Fruit fly (Drosophila melanogaster) whole organism, embryonic: ENCODE data around the gene RpLP1.
A peak's percentile ranks its signal among the peaks of the same experiment; 100 is the strongest.

ENCODE experiments used
- CG10431 ChIP-seq: fragments of 200-800 bp; sonication (Bioruptor generic); optimal IDR thresholded peaks from 3 replicates; lab custom pipeline; 2018; ENCODE audit warnings: missing biosample characterization, mild to moderate bottlenecking, missing genetic modification characterization
- CG10543 ChIP-seq: fragments of 200-800 bp; sonication (Bioruptor generic); optimal IDR thresholded peaks from 3 replicates; lab custom pipeline; 2017; ENCODE audit warnings: missing biosample characterization, mild to moderate bottlenecking, missing genetic modification characterization, moderate library complexity
- CG10654 ChIP-seq: fragments of 200-800 bp; sonication (Bioruptor generic); optimal IDR thresholded peaks from 2 replicates; lab custom pipeline; 2016; ENCODE audit warnings: missing biosample characterization, missing genetic modification characterization
- CG10959 ChIP-seq: fragments of 200-800 bp; sonication (Bioruptor generic); IDR thresholded peaks from 2 replicates; pipeline ENCODE4 v1.3.6; 2022; ENCODE audit warnings: missing biosample characterization, missing genetic modification characterization
- CG11504 ChIP-seq: fragments of 200-800 bp; sonication (Bioruptor generic); optimal IDR thresholded peaks from 3 replicates; lab custom pipeline; 2019; ENCODE audit warnings: missing biosample characterization, mild to moderate bottlenecking, missing genetic modification characterization, moderate library complexity
- CG12219 ChIP-seq: fragments of 200-800 bp; sonication (Bioruptor generic); optimal IDR thresholded peaks from 3 replicates; lab custom pipeline; 2018; ENCODE audit warnings: missing biosample characterization, mild to moderate bottlenecking, missing genetic modification characterization
- CG13424 ChIP-seq: fragments of 200-800 bp; sonication (Bioruptor generic); optimal IDR thresholded peaks from 2 replicates; lab custom pipeline; 2019; ENCODE audit warnings: missing biosample characterization, mild to moderate bottlenecking, missing genetic modification characterization, moderate library complexity
- CG1647 ChIP-seq: fragments of 200-800 bp; sonication (Bioruptor generic); optimal IDR thresholded peaks from 3 replicates; lab custom pipeline; 2016; ENCODE audit warnings: missing biosample characterization, missing genetic modification characterization
- CG17385 ChIP-seq: fragments of 200-800 bp; sonication (Bioruptor generic); optimal IDR thresholded peaks from 3 replicates; lab custom pipeline; 2018; ENCODE audit warnings: missing biosample characterization, mild to moderate bottlenecking, missing genetic modification characterization
- CG17612 ChIP-seq: fragments of 200-800 bp; sonication (Bioruptor generic); IDR thresholded peaks from 2 replicates; pipeline ENCODE4 v1.3.6; 2022; ENCODE audit warnings: missing biosample characterization, missing genetic modification characterization
- CG2875 ChIP-seq: fragments of 200-800 bp; sonication (Bioruptor generic); optimal IDR thresholded peaks from 2 replicates; lab custom pipeline; 2017; ENCODE audit warnings: missing biosample characterization, mild to moderate bottlenecking, missing genetic modification characterization, missing genetic modification reagents
- CG3838 ChIP-seq: fragments of 200-800 bp; sonication (Bioruptor generic); optimal IDR thresholded peaks from 3 replicates; lab custom pipeline; 2016; ENCODE audit warnings: missing biosample characterization, missing genetic modification characterization
- CG5953 ChIP-seq: fragments of 200-800 bp; sonication (Bioruptor generic); IDR thresholded peaks from 2 replicates; pipeline ENCODE4 v1.3.6; 2022; ENCODE audit warnings: missing biosample characterization, missing genetic modification characterization
- CG7745 ChIP-seq: fragments of 200-800 bp; sonication (Bioruptor generic); optimal IDR thresholded peaks from 2 replicates; lab custom pipeline; 2018; ENCODE audit warnings: missing biosample characterization, mild to moderate bottlenecking, missing genetic modification characterization, moderate library complexity
- CG9609 ChIP-seq: fragments of 200-800 bp; sonication (Bioruptor generic); optimal IDR thresholded peaks from 3 replicates; lab custom pipeline; 2016; ENCODE audit warnings: missing biosample characterization, missing genetic modification characterization
- ERR ChIP-seq: fragments of 200-800 bp; sonication (Bioruptor generic); optimal IDR thresholded peaks from 2 replicates; lab custom pipeline; 2016; ENCODE audit warnings: missing biosample characterization, missing genetic modification characterization
- HLHmδ ChIP-seq: fragments of 200-800 bp; sonication (Bioruptor generic); optimal IDR thresholded peaks from 2 replicates; lab custom pipeline; 2018; ENCODE audit warnings: missing biosample characterization, mild to moderate bottlenecking, missing genetic modification characterization, moderate library complexity
- Lhr ChIP-seq: fragments of 200-800 bp; sonication (Bioruptor generic); optimal IDR thresholded peaks from 3 replicates; lab custom pipeline; 2017; ENCODE audit warnings: mild to moderate bottlenecking, missing biosample characterization, missing genetic modification reagents, missing genetic modification characterization
- NFAT ChIP-seq: fragments of 200-800 bp; sonication (Bioruptor generic); IDR thresholded peaks from 2 replicates; pipeline ENCODE4 v1.3.6; 2022; ENCODE audit warnings: missing biosample characterization, missing genetic modification characterization
- NK7.1 ChIP-seq: fragments of 200-800 bp; sonication (Bioruptor generic); optimal IDR thresholded peaks from 3 replicates; lab custom pipeline; 2016; ENCODE audit warnings: missing biosample characterization, missing genetic modification characterization
- Nf-YB ChIP-seq: fragments of 200-800 bp; sonication (Bioruptor generic); optimal IDR thresholded peaks from 3 replicates; lab custom pipeline; 2019; ENCODE audit warnings: missing biosample characterization, mild to moderate bottlenecking, missing genetic modification characterization, moderate library complexity
- Optix ChIP-seq: fragments of 200-800 bp; sonication (Bioruptor generic); IDR thresholded peaks from 3 replicates; pipeline ENCODE4 v1.3.6; 2022; ENCODE audit warnings: missing biosample characterization, missing genetic modification characterization
- Stat92E ChIP-seq, 3 experiments: fragments of >200 bp in 2 of 3; fragments of 200-800 bp in 1 of 3; sonication (Bioruptor generic) in 1 of 3; optimal IDR thresholded peaks; 2 replicates each; lab custom pipeline; 2017 to 2019; ENCODE audit warnings: missing biosample characterization in 3 of 3, missing genetic modification characterization in 3 of 3, mild to moderate bottlenecking in 1 of 3, moderate library complexity in 1 of 3
- Xbp1 ChIP-seq: fragments of 200-800 bp; sonication (Bioruptor generic); optimal IDR thresholded peaks from 3 replicates; lab custom pipeline; 2016; ENCODE audit warnings: missing biosample characterization, mild to moderate bottlenecking, missing genetic modification characterization
- amos ChIP-seq: fragments of 200-800 bp; sonication (Bioruptor generic); IDR thresholded peaks from 2 replicates; pipeline ENCODE4 v1.3.6; 2022; ENCODE audit warnings: missing biosample characterization, missing genetic modification characterization; ENCODE audit not compliant: partially characterized antibody
- ase ChIP-seq: fragments of 200-800 bp; sonication (Bioruptor generic); IDR thresholded peaks from 3 replicates; pipeline ENCODE4 v1.3.6; 2022; ENCODE audit warnings: missing biosample characterization, missing genetic modification characterization
- ato ChIP-seq: fragments of 200-800 bp; sonication (Bioruptor generic); IDR thresholded peaks from 2 replicates; pipeline ENCODE4 v1.3.6; 2022; ENCODE audit warnings: missing biosample characterization, missing genetic modification characterization; ENCODE audit not compliant: partially characterized antibody
- cg ChIP-seq: fragments of 200-800 bp; sonication (Bioruptor generic); optimal IDR thresholded peaks from 3 replicates; lab custom pipeline; 2019; ENCODE audit warnings: missing biosample characterization, mild to moderate bottlenecking, missing genetic modification characterization, moderate library complexity
- ci ChIP-seq: fragments of 200-800 bp; sonication (Bioruptor generic); IDR thresholded peaks from 3 replicates; pipeline ENCODE4 v1.3.6; 2022; ENCODE audit warnings: missing biosample characterization, missing genetic modification characterization
- fd102C ChIP-seq: fragments of 200-800 bp; sonication (Bioruptor generic); optimal IDR thresholded peaks from 2 replicates; lab custom pipeline; 2018; ENCODE audit warnings: missing biosample characterization, mild to moderate bottlenecking, missing genetic modification characterization, moderate library complexity
- fd96Cb ChIP-seq: fragments of 200-800 bp; sonication (Bioruptor generic); optimal IDR thresholded peaks from 2 replicates; lab custom pipeline; 2018; ENCODE audit warnings: missing biosample characterization, mild to moderate bottlenecking, missing genetic modification characterization, moderate library complexity
- gce ChIP-seq: fragments of 200-800 bp; sonication (Bioruptor generic); IDR thresholded peaks from 3 replicates; pipeline ENCODE4 v1.3.6; 2022; ENCODE audit warnings: missing biosample characterization, missing genetic modification characterization
- hkb ChIP-seq, 2 experiments: fragments of 200-800 bp in 1 of 2; fragments of >200 bp in 1 of 2; sonication (Bioruptor generic) in 1 of 2; IDR thresholded peaks in 1 of 2; optimal IDR thresholded peaks in 1 of 2; 2 replicates each; pipeline versions ENCODE4 v1.3.6 to Lab custom; 2017 to 2022; ENCODE audit warnings: missing biosample characterization in 1 of 2, missing genetic modification characterization in 1 of 2
- lilli ChIP-seq: fragments of 200-800 bp; sonication (Bioruptor generic); optimal IDR thresholded peaks from 3 replicates; lab custom pipeline; 2016; ENCODE audit warnings: missing biosample characterization, missing genetic modification characterization
- pnt ChIP-seq: fragments of 200-800 bp; sonication (Bioruptor generic); optimal IDR thresholded peaks from 3 replicates; lab custom pipeline; 2016; ENCODE audit warnings: missing biosample characterization, missing genetic modification characterization
- prd ChIP-seq, 3 experiments: fragments of >200 bp in 2 of 3; fragments of 200-800 bp in 1 of 3; sonication (Bioruptor generic) in 1 of 3; optimal IDR thresholded peaks in 2 of 3; IDR thresholded peaks in 1 of 3; 2 replicates in 2 of 3; 3 replicates in 1 of 3; pipeline versions ENCODE4 v1.3.6 to Lab custom; 2017 to 2022; ENCODE audit warnings: missing biosample characterization in 1 of 3, missing genetic modification characterization in 1 of 3
- run ChIP-seq: fragments of 200-800 bp; sonication (Bioruptor generic); optimal IDR thresholded peaks from 3 replicates; lab custom pipeline; 2018; ENCODE audit warnings: missing biosample characterization, mild to moderate bottlenecking, missing genetic modification characterization
- sens ChIP-seq: fragments of 200-800 bp; sonication (Bioruptor generic); peaks from one replicate; lab custom pipeline; 2016; ENCODE audit warnings: missing biosample characterization, missing genetic modification characterization
- seq ChIP-seq: fragments of 200-800 bp; sonication (Bioruptor generic); IDR thresholded peaks from 2 replicates; pipeline ENCODE4 v1.3.6; 2022; ENCODE audit warnings: missing biosample characterization, missing genetic modification characterization
- sim ChIP-seq: fragments of 200-800 bp; sonication (Bioruptor generic); IDR thresholded peaks from 2 replicates; pipeline ENCODE4 v1.3.6; 2022; ENCODE audit warnings: missing biosample characterization, missing genetic modification characterization
- sna ChIP-seq: fragments of 200-800 bp; sonication (Bioruptor generic); IDR thresholded peaks from 2 replicates; pipeline ENCODE4 v1.3.6; 2022; ENCODE audit warnings: missing biosample characterization, missing genetic modification characterization; ENCODE audit not compliant: partially characterized antibody
- stwl ChIP-seq: fragments of 200-800 bp; sonication (Bioruptor generic); optimal IDR thresholded peaks from 3 replicates; lab custom pipeline; 2018; ENCODE audit warnings: missing biosample characterization, mild to moderate bottlenecking, missing genetic modification characterization, moderate library complexity
- toy ChIP-seq: fragments of 200-800 bp; sonication (Bioruptor generic); IDR thresholded peaks from 2 replicates; pipeline ENCODE4 v1.3.6; 2022; ENCODE audit warnings: missing biosample characterization, missing genetic modification characterization
- trem ChIP-seq: fragments of 200-800 bp; optimal IDR thresholded peaks from 3 replicates; lab custom pipeline; 2019; ENCODE audit warnings: missing biosample characterization, mild to moderate bottlenecking, missing genetic modification characterization, moderate library complexity
- ttk ChIP-seq: fragments of 200-800 bp; sonication (Bioruptor generic); IDR thresholded peaks from 2 replicates; pipeline ENCODE4 v2.1.2; 2022; ENCODE audit warnings: missing biosample characterization, missing genetic modification characterization
- tx ChIP-seq: fragments of 200-800 bp; sonication (Bioruptor generic); optimal IDR thresholded peaks from 2 replicates; lab custom pipeline; 2016; ENCODE audit warnings: missing biosample characterization, missing genetic modification characterization
- zfh2 ChIP-seq: fragments of 200-800 bp; sonication (Bioruptor generic); optimal IDR thresholded peaks from 2 replicates; lab custom pipeline; 2016; ENCODE audit warnings: missing biosample characterization, missing genetic modification characterization

Gene RpLP1

DNA sequence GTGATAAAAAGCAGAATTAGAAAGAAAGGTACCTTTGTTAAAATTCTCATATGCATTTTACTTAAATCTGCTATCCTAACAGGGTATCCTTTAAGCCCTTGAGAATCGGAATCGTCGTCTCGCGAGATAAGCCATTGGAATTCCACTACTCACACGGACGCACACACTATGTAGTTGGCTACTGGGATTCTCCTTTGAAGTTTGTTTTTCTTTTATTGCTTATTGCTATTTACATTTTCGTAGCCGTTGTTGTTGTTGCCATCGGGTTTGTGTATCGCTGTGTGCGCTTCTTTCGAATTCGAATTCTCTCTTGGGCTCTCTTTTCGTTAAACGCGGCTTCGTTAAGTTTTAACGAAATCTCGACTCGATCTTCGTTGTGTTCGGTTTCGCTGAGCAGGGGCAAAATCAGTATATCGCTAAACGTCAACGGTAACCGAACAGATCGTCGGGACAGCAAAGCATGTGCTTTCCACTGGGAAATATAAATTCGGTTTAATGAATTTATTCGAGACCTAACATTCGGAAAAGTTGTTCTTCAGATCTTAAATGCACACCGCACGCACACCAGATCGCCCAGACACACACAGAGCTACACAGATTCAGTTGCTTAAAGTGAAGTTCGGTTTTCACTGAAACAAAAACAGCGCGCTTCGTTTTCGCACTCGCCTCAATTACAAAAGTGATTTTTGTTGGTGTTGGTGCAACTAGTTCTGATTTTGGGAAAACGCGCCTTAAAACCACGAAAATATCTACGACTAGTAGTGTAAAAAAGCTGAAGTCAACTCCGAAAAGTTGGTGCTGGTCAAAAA is 11.3 kb downstream of the RpLP1 start, which contains the start of gene ex (continued):
- TF ChIP-seq ci (peak; percentile 88), CG1647 (GFP tag; lab: Kevin White, UChicago) (no peak), gce (GFP tag; lab: Robert Waterston, UW) (peak; percentile 58; the same call in 1 of the 3 replicates), ttk (GFP tag; lab: Robert Waterston, UW) (no peak), CG5953 (GFP tag; lab: Robert Waterston, UW) (no peak), pnt (GFP tag; lab: Kevin White, UChicago) (peak; percentile 9), Xbp1 (GFP tag; lab: Kevin White, UChicago) (no peak), ato (GFP tag; lab: Robert Waterston, UW) (peak; percentile 48; the same call in 1 of the 2 replicates), fd96Cb (tag; lab: Kevin White, UChicago) (no peak), CG10543 (GFP tag; lab: Kevin White, UChicago) (peak; percentile 74), hkb (optimal IDR thresholded peaks at IDR 0.05; lab: Kevin White, UChicago) (no peak), hkb (GFP tag; IDR thresholded peaks at IDR 0.05; lab: Robert Waterston, UW) (peak; percentile 81), NK7.1 (GFP tag; lab: Kevin White, UChicago) (peak; percentile 13), stwl (tag; lab: Kevin White, UChicago) (no peak), CG13424 (tag; lab: Kevin White, UChicago) (peak; percentile 65), CG11504 (tag; lab: Kevin White, UChicago) (peak; percentile 51), Lhr (peak; percentile 27), toy (GFP tag; lab: Robert Waterston, UW) (no peak), CG9609 (GFP tag; lab: Kevin White, UChicago) (no peak), cg (peak; percentile 59), amos (GFP tag; lab: Robert Waterston, UW) (peak; percentile 24; the same call in 1 of the 2 replicates), sim (0 out of 2 replicates have a peak, but pooled peaks have one; percentile 7), CG10959 (GFP tag; lab: Robert Waterston, UW) (no peak), run (peak; percentile 26), seq (no peak; the same call in 1 of the 2 replicates), prd (optimal IDR thresholded peaks at IDR 0.05; lab: Kevin White, UChicago) (no peak), prd (GFP tag; IDR thresholded peaks at IDR 0.05; lab: Robert Waterston, UW) (no peak), CG7745 (peak; percentile 67), zfh2 (GFP tag; lab: Kevin White, UChicago) (no peak), CG10431 (GFP tag; lab: Kevin White, UChicago) (peak; percentile 66), fd102C (peak; percentile 61), trem (tag; lab: Kevin White, UChicago) (peak; percentile 30), CG17385 (GFP tag; lab: Kevin White, UChicago) (peak; percentile 52), tx (GFP tag; lab: Kevin White, UChicago) (no peak), sens (GFP tag; lab: Kevin White, UChicago) (peak; percentile 92), NFAT (GFP tag; lab: Robert Waterston, UW) (no peak), lilli (GFP tag; lab: Kevin White, UChicago) (peak; percentile 15), CG12219 (GFP tag; lab: Kevin White, UChicago) (peak; percentile 81), HLHmδ (GFP tag; lab: Kevin White, UChicago) (no peak), CG10654 (GFP tag; lab: Kevin White, UChicago) (peak; percentile 9), ERR (GFP tag; lab: Kevin White, UChicago) (peak; percentile 25), CG17612 (GFP tag; lab: Robert Waterston, UW) (no peak), sna (GFP tag; lab: Robert Waterston, UW) (no peak), Optix (GFP tag; lab: Robert Waterston, UW) (no peak), ase (GFP tag; lab: Robert Waterston, UW) (no peak), CG2875 (GFP tag; lab: Kevin White, UChicago) (peak; percentile 80), Nf-YB (peak; percentile 43), CG3838 (GFP tag; lab: Kevin White, UChicago) (no peak), Stat92E (GFP tag; optimal IDR thresholded peaks at IDR 0.05; lab: Kevin White, UChicago) (peak in 1 of 3 experiments; percentile 10)
